Worm (Caenorhabditis elegans) whole organism, L4 larva: ENCODE data around the gene C46C11.3.
A peak's percentile ranks its signal among the peaks of the same experiment; 100 is the strongest.

ENCODE experiments used
- Y48G9A.11 ChIP-seq: fragments of 200-800 bp; sonication (Bioruptor generic); IDR thresholded peaks from 2 replicates; pipeline ENCODE4 v1.3.6; 2022; ENCODE audit warnings: missing genetic modification reagents, missing genetic modification characterization, missing compliant biosample characterization
- ZK337.2 ChIP-seq: fragments of 200-800 bp; sonication (Bioruptor generic); IDR thresholded peaks from 2 replicates; pipeline ENCODE4 v1.3.6; 2022; ENCODE audit warnings: missing genetic modification reagents, missing genetic modification characterization, missing compliant biosample characterization
- aha-1 ChIP-seq: fragments of 150-350 bp; peaks from one replicate; lab custom pipeline; 2014; ENCODE audit warnings: missing biosample characterization, missing genetic modification characterization
- ceh-20 ChIP-seq: fragments of 200-800 bp; sonication (Bioruptor generic); IDR thresholded peaks from 2 replicates; pipeline ENCODE4 v1.3.6; 2022; ENCODE audit warnings: missing genetic modification reagents, missing genetic modification characterization, missing compliant biosample characterization
- ceh-62 ChIP-seq: sonication (generic microtip); optimal IDR thresholded peaks from 2 replicates; lab custom pipeline; 2017; ENCODE audit warnings: missing biosample characterization, missing genetic modification characterization
- ceh-82 ChIP-seq: sonication (generic microtip); optimal IDR thresholded peaks from 2 replicates; lab custom pipeline; 2017; ENCODE audit warnings: missing biosample characterization, missing genetic modification characterization
- ces-1 ChIP-seq: fragments of 150-350 bp; sonication (generic microtip); optimal IDR thresholded peaks from 4 replicates; lab custom pipeline; 2014; ENCODE audit warnings: missing biosample characterization, missing genetic modification reagents, missing genetic modification characterization
- daf-12 ChIP-seq: fragments of 150-350 bp; optimal IDR thresholded peaks from 2 replicates; lab custom pipeline; 2014; ENCODE audit warnings: missing biosample characterization, missing genetic modification reagents, missing genetic modification characterization
- daf-16 ChIP-seq, 3 experiments: sonication (generic microtip); optimal IDR thresholded peaks; 2 replicates each; lab custom pipeline; 2016 to 2017; ENCODE audit warnings: missing genetic modification characterization in 3 of 3, missing genetic modification reagents in 3 of 3, mild to moderate bottlenecking in 2 of 3, missing compliant biosample characterization in 2 of 3, missing biosample characterization in 1 of 3, moderate library complexity in 1 of 3
- dmd-6 ChIP-seq: fragments of 200-800 bp; sonication (Bioruptor generic); IDR thresholded peaks from 2 replicates; pipeline ENCODE4 v1.3.6; 2022; ENCODE audit warnings: missing genetic modification reagents, missing genetic modification characterization, missing compliant biosample characterization
- dve-1 ChIP-seq: sonication (generic microtip); optimal IDR thresholded peaks from 2 replicates; lab custom pipeline; 2017; ENCODE audit warnings: antibody characterized with exemption, mild to moderate bottlenecking, missing genetic modification characterization, missing compliant biosample characterization; ENCODE audit not compliant: insufficient read depth
- egl-43 ChIP-seq: fragments of 200-800 bp; sonication (Bioruptor generic); IDR thresholded peaks from 2 replicates; pipeline ENCODE4 v1.3.6; 2022; ENCODE audit warnings: missing genetic modification reagents, missing genetic modification characterization, missing compliant biosample characterization
- hlh-11 ChIP-seq: fragments of 200-800 bp; sonication (Bioruptor generic); optimal IDR thresholded peaks from 2 replicates; lab custom pipeline; 2018; ENCODE audit warnings: mild to moderate bottlenecking, missing genetic modification characterization, missing compliant biosample characterization
- hlh-30 ChIP-seq: sonication (generic microtip); optimal IDR thresholded peaks from 2 replicates; lab custom pipeline; 2017; ENCODE audit warnings: antibody characterized with exemption, mild to moderate bottlenecking, missing genetic modification characterization, missing compliant biosample characterization; ENCODE audit not compliant: insufficient read depth
- hmg-1.1 ChIP-seq: fragments of 200-800 bp; sonication (Bioruptor generic); IDR thresholded peaks from 2 replicates; pipeline ENCODE4 v1.3.6; 2022; ENCODE audit warnings: missing genetic modification reagents, missing genetic modification characterization, missing compliant biosample characterization
- lin-38 ChIP-seq: fragments of 200-800 bp; sonication (Bioruptor generic); IDR thresholded peaks from 2 replicates; pipeline ENCODE4 v1.3.6; 2022; ENCODE audit warnings: missing genetic modification reagents, missing genetic modification characterization, missing compliant biosample characterization
- lin-39 ChIP-seq: fragments of 150-350 bp; optimal IDR thresholded peaks from 2 replicates; lab custom pipeline; 2014; ENCODE audit warnings: missing biosample characterization, missing genetic modification reagents, missing genetic modification characterization
- lsy-2 ChIP-seq, 2 experiments: fragments of 150-350 bp in 1 of 2; sonication (generic microtip) in 1 of 2; optimal IDR thresholded peaks; 2 replicates each; lab custom pipeline; 2014 to 2017; ENCODE audit warnings: missing biosample characterization in 2 of 2, missing genetic modification characterization in 2 of 2
- mdl-1 ChIP-seq, 2 experiments: fragments of 150-350 bp in 1 of 2; sonication (generic microtip) in 1 of 2; optimal IDR thresholded peaks; 2 replicates each; lab custom pipeline; 2014 to 2017; ENCODE audit warnings: missing biosample characterization in 2 of 2, missing genetic modification characterization in 2 of 2
- mdt-29 ChIP-seq: fragments of 200-800 bp; sonication (Bioruptor generic); IDR thresholded peaks from 2 replicates; pipeline ENCODE4 v1.3.6; 2022; ENCODE audit warnings: missing genetic modification reagents, missing genetic modification characterization, missing compliant biosample characterization
- mep-1 ChIP-seq: fragments of 150-350 bp; sonication (generic microtip); optimal IDR thresholded peaks from 3 replicates; lab custom pipeline; 2014; ENCODE audit warnings: missing biosample characterization, missing genetic modification characterization
- mes-2 ChIP-seq: sonication (generic microtip); optimal IDR thresholded peaks from 2 replicates; lab custom pipeline; 2016; ENCODE audit warnings: missing genotype, mild to moderate bottlenecking, missing genetic modification characterization, missing compliant biosample characterization; ENCODE audit not compliant: poor library complexity, severe bottlenecking
- mxl-3 ChIP-seq: fragments of 200-800 bp; sonication (Bioruptor generic); optimal IDR thresholded peaks from 2 replicates; lab custom pipeline; 2018; ENCODE audit warnings: mild to moderate bottlenecking, missing genetic modification characterization, missing compliant biosample characterization
- nhr-11 ChIP-seq: fragments of 150-350 bp; optimal IDR thresholded peaks from 2 replicates; lab custom pipeline; 2014; ENCODE audit warnings: missing biosample characterization, missing genetic modification characterization
- nhr-111 ChIP-seq: fragments of 200-800 bp; sonication (Bioruptor generic); optimal IDR thresholded peaks from 2 replicates; lab custom pipeline; 2018; ENCODE audit warnings: mild to moderate bottlenecking, missing genetic modification characterization, missing compliant biosample characterization
- nhr-28 ChIP-seq: fragments of 150-350 bp; optimal IDR thresholded peaks from 2 replicates; lab custom pipeline; 2014; ENCODE audit warnings: missing biosample characterization, missing genetic modification characterization
- nhr-77 ChIP-seq: fragments of 150-350 bp; optimal IDR thresholded peaks from 2 replicates; lab custom pipeline; 2014; ENCODE audit warnings: missing biosample characterization, missing genetic modification characterization
- pqm-1 ChIP-seq: sonication (generic microtip); optimal IDR thresholded peaks from 2 replicates; lab custom pipeline; 2017; ENCODE audit warnings: missing biosample characterization, missing genetic modification characterization
- rbr-2 ChIP-seq: sonication (generic microtip); optimal IDR thresholded peaks from 2 replicates; lab custom pipeline; 2016; ENCODE audit warnings: missing genotype, missing genetic modification characterization, missing compliant biosample characterization
- saeg-2 ChIP-seq: fragments of 200-800 bp; sonication (Bioruptor generic); IDR thresholded peaks from 2 replicates; pipeline ENCODE4 v1.3.6; 2022; ENCODE audit warnings: missing genetic modification reagents, missing genetic modification characterization, missing compliant biosample characterization
- unc-130 ChIP-seq: sonication (generic microtip); optimal IDR thresholded peaks from 2 replicates; lab custom pipeline; 2016; ENCODE audit warnings: missing genetic modification reagents, missing genetic modification characterization, missing compliant biosample characterization
- unc-62 ChIP-seq, 3 experiments: fragments of 150-350 bp in 1 of 3; sonication (generic microtip); optimal IDR thresholded peaks in 2 of 3; peaks in 1 of 3; 1 replicate in 1 of 3; 2 replicates in 2 of 3; lab custom pipeline; 2014 to 2017; ENCODE audit warnings: missing biosample characterization in 3 of 3, missing genetic modification characterization in 3 of 3, missing genetic modification reagents in 3 of 3, missing genotype in 1 of 3
- zfp-3 ChIP-seq: fragments of 200-800 bp; sonication (Bioruptor generic); conservative IDR thresholded peaks from 2 replicates; pipeline ENCODE4 v1.3.6; 2022; ENCODE audit warnings: missing genetic modification reagents, missing genetic modification characterization, missing compliant biosample characterization

C46C11.3 gene

ce11 chrX:4632088-4632487, 10.0 kb downstream of the C46C11.3 start, which contains the start of gene slcr-46.1:
Gene slcr-46.1 (plus strand): TSS chrX:4632361.
- TF ChIP-seq ceh-62 (tag; lab: Kevin White, UChicago) = no peak
- peak; percentile 36 for TF ChIP-seq hlh-11 (tag; lab: Kevin White, UChicago)
- no peak for TF ChIP-seq ces-1 (GFP tag; lab: Kevin White, UChicago)
- TF ChIP-seq aha-1 (tag; lab: Kevin White, UChicago) = no peak
- TF ChIP-seq nhr-28 (tag; lab: Kevin White, UChicago) = peak; percentile 51
- no peak for TF ChIP-seq mdt-29
- peak; percentile 46; the same call in 1 of the 2 replicates for TF ChIP-seq dmd-6 (GFP tag; lab: Robert Waterston, UW)
- TF ChIP-seq pqm-1 (tag; lab: Kevin White, UChicago) = peak; percentile 69
- peak; percentile 2 for TF ChIP-seq dve-1 (tag; lab: Kevin White, UChicago)
- TF ChIP-seq lin-39 (tag; lab: Kevin White, UChicago) = no peak
- no peak for TF ChIP-seq ZK337.2 (GFP tag; lab: Robert Waterston, UW)
- TF ChIP-seq daf-16 (GFP tag; optimal IDR thresholded peaks at IDR 0.05; lab: Kevin White, UChicago) = no peak
- peak; percentile 64 for TF ChIP-seq daf-16 (tag; optimal IDR thresholded peaks at IDR 0.05; lab: Kevin White, UChicago)
- TF ChIP-seq unc-130 (GFP tag; lab: Kevin White, UChicago) = no peak
- TF ChIP-seq Y48G9A.11 = no peak

- TF ChIP-seq egl-43 (GFP tag; lab: Robert Waterston, UW) = peak; percentile 53; the same call in 1 of the 2 replicates
- TF ChIP-seq mes-2 (tag; lab: Kevin White, UChicago) = peak; percentile 58
- TF ChIP-seq ceh-82 (tag; lab: Kevin White, UChicago) = no peak
- TF ChIP-seq hlh-11 (tag; lab: Kevin White, UChicago) = peak; percentile 4
- peak; percentile 6 for TF ChIP-seq nhr-11 (tag; lab: Kevin White, UChicago)
- TF ChIP-seq ceh-20 (GFP tag; lab: Robert Waterston, UW) = peak; percentile 15; the same call in 1 of the 2 replicates
- no peak for TF ChIP-seq zfp-3 (GFP tag; lab: Robert Waterston, UW)
- peak in 1 of 2 experiments; percentile 19 for TF ChIP-seq lsy-2 (tag; optimal IDR thresholded peaks at IDR 0.05; lab: Kevin White, UChicago)
- TF ChIP-seq hmg-1.1 (GFP tag; lab: Robert Waterston, UW) = peak; percentile 71
- TF ChIP-seq hlh-30 (tag; lab: Kevin White, UChicago) = peak; percentile 76
- peak; percentile 77 for TF ChIP-seq mxl-3
- TF ChIP-seq dmd-6 (GFP tag; lab: Robert Waterston, UW) = peak; percentile 20; the same call in 1 of the 2 replicates
- TF ChIP-seq rbr-2 (tag; lab: Kevin White, UChicago) = peak; percentile 10
- peak; percentile 33 for TF ChIP-seq mep-1 (tag; lab: Kevin White, UChicago)
- TF ChIP-seq saeg-2 = no peak
- TF ChIP-seq mdl-1 (tag; optimal IDR thresholded peaks at IDR 0.05; lab: Kevin White, UChicago) = peak; percentile 47 to 86
- no peak for TF ChIP-seq lin-38 (GFP tag; lab: Robert Waterston, UW)
- no peak for TF ChIP-seq unc-62 (GFP tag; optimal IDR thresholded peaks at IDR 0.05 in 1 of 2; lab: Kevin White, UChicago)
- no peak for TF ChIP-seq unc-62 (tag; optimal IDR thresholded peaks at IDR 0.05; lab: Kevin White, UChicago)
Observed at ce11 chrX:4635643-4636042, 13.5 kb downstream of the C46C11.3 start.

- TF ChIP-seq dve-1 (tag; lab: Kevin White, UChicago) (peak; percentile 20), hlh-11 (tag; lab: Kevin White, UChicago) (peak; percentile 9), dmd-6 (GFP tag; lab: Robert Waterston, UW) (peak; percentile 64), nhr-111 (GFP tag; lab: Kevin White, UChicago) (no peak), daf-12 (tag; lab: Kevin White, UChicago) (no peak), nhr-77 (tag; lab: Kevin White, UChicago) (no peak), nhr-28 (tag; lab: Kevin White, UChicago) (peak; percentile 52)
- TF ChIP-seq, all 104 proteins: peak for 4
Observed at ce11 chrX:4636143-4636542, 14.0 kb downstream of the C46C11.3 start.
